Fruit fly (Drosophila melanogaster) whole organism, prepupa: ENCODE measurements around the gene CG17107.

Experiments used
- Blimp-1 ChIP-seq: fragments of 200-800 bp; sonication (Bioruptor generic); optimal IDR thresholded peaks from 3 replicates; lab custom pipeline; 2017; ENCODE audit warnings: missing biosample characterization, missing genetic modification characterization, mild to moderate bottlenecking, moderate library complexity, missing genetic modification reagents
- CG10669 ChIP-seq: fragments of 200-800 bp; sonication (Bioruptor generic); optimal IDR thresholded peaks from 3 replicates; lab custom pipeline; 2018; ENCODE audit warnings: missing biosample characterization, mild to moderate bottlenecking, missing genetic modification characterization, moderate library complexity
- CG11294 ChIP-seq: fragments of 200-800 bp; sonication (Bioruptor generic); IDR thresholded peaks from 2 replicates; pipeline ENCODE4 v1.3.6; 2022; ENCODE audit warnings: missing biosample characterization, missing genetic modification characterization
- CG11762 ChIP-seq: fragments of 200-800 bp; sonication (Bioruptor generic); optimal IDR thresholded peaks from 3 replicates; lab custom pipeline; 2016; ENCODE audit warnings: missing biosample characterization, missing genetic modification characterization; ENCODE audit not compliant: insufficient read depth
- CG11902 ChIP-seq: fragments of 200-800 bp; sonication (Bioruptor generic); optimal IDR thresholded peaks from 3 replicates; lab custom pipeline; 2016; ENCODE audit warnings: missing biosample characterization, missing genetic modification characterization
- CG15336 ChIP-seq: fragments of 200-800 bp; sonication (Bioruptor generic); IDR thresholded peaks from 2 replicates; pipeline ENCODE4 v1.3.6; 2022; ENCODE audit warnings: missing biosample characterization, missing genetic modification characterization
- CG1621 ChIP-seq: fragments of 200-800 bp; sonication (Bioruptor generic); optimal IDR thresholded peaks from 3 replicates; lab custom pipeline; 2018; ENCODE audit warnings: missing biosample characterization, mild to moderate bottlenecking, missing genetic modification characterization
- CG16779 ChIP-seq: fragments of 200-800 bp; sonication (Bioruptor generic); optimal IDR thresholded peaks from 3 replicates; lab custom pipeline; 2017; ENCODE audit warnings: missing biosample characterization, mild to moderate bottlenecking, missing genetic modification characterization
- CG3032 ChIP-seq: fragments of 200-800 bp; optimal IDR thresholded peaks from 2 replicates; lab custom pipeline; 2019; ENCODE audit warnings: missing biosample characterization, mild to moderate bottlenecking, missing genetic modification characterization, moderate library complexity
- CG34406 ChIP-seq: fragments of 200-800 bp; sonication (Bioruptor generic); optimal IDR thresholded peaks from 3 replicates; lab custom pipeline; 2016; ENCODE audit warnings: missing biosample characterization, missing genetic modification characterization
- CG4318 ChIP-seq: fragments of 200-800 bp; sonication (Bioruptor generic); optimal IDR thresholded peaks from 3 replicates; lab custom pipeline; 2017; ENCODE audit warnings: missing biosample characterization, mild to moderate bottlenecking, missing genetic modification characterization
- CG6276 ChIP-seq: fragments of 200-800 bp; sonication (Bioruptor generic); optimal IDR thresholded peaks from 2 replicates; lab custom pipeline; 2017; ENCODE audit warnings: missing biosample characterization, mild to moderate bottlenecking, missing genetic modification characterization
- CG6854 ChIP-seq: fragments of 200-800 bp; sonication (Bioruptor generic); optimal IDR thresholded peaks from 2 replicates; lab custom pipeline; 2017; ENCODE audit warnings: missing biosample characterization, mild to moderate bottlenecking, missing genetic modification characterization
- CG8632 ChIP-seq: fragments of 200-800 bp; sonication (Bioruptor generic); optimal IDR thresholded peaks from 3 replicates; lab custom pipeline; 2016; ENCODE audit warnings: missing biosample characterization, missing genetic modification characterization
- CG9139 ChIP-seq: fragments of 200-800 bp; sonication (Bioruptor generic); optimal IDR thresholded peaks from 3 replicates; lab custom pipeline; 2017; ENCODE audit warnings: missing biosample characterization, mild to moderate bottlenecking, missing genetic modification characterization
- Eip75B ChIP-seq: fragments of 200-800 bp; sonication (Bioruptor generic); optimal IDR thresholded peaks from 3 replicates; lab custom pipeline; 2016; ENCODE audit warnings: missing biosample characterization, missing genetic modification characterization
- Eip93F ChIP-seq: fragments of 200-800 bp; sonication (Bioruptor generic); optimal IDR thresholded peaks from 2 replicates; lab custom pipeline; 2016; ENCODE audit warnings: missing biosample characterization, mild to moderate bottlenecking, missing genetic modification characterization
- Ets21C ChIP-seq: fragments of 200-800 bp; sonication (Bioruptor generic); optimal IDR thresholded peaks from 3 replicates; lab custom pipeline; 2016; ENCODE audit warnings: missing biosample characterization, missing genetic modification characterization
- Ets96B ChIP-seq: fragments of 200-800 bp; optimal IDR thresholded peaks from 2 replicates; lab custom pipeline; 2019; ENCODE audit warnings: missing biosample characterization, mild to moderate bottlenecking, missing genetic modification characterization, moderate library complexity
- Gug ChIP-seq: fragments of 200-800 bp; sonication (Bioruptor generic); IDR thresholded peaks from 2 replicates; pipeline ENCODE4 v1.3.6; 2022; ENCODE audit warnings: missing biosample characterization, missing genetic modification characterization
- Hr39 ChIP-seq: fragments of 200-800 bp; sonication (Bioruptor generic); optimal IDR thresholded peaks from 2 replicates; lab custom pipeline; 2016; ENCODE audit warnings: missing biosample characterization, missing genetic modification characterization
- Hr4 ChIP-seq: fragments of 200-800 bp; sonication (Bioruptor generic); optimal IDR thresholded peaks from 3 replicates; lab custom pipeline; 2016; ENCODE audit warnings: missing biosample characterization, missing genetic modification characterization
- Met ChIP-seq: fragments of 200-800 bp; sonication (Bioruptor generic); optimal IDR thresholded peaks from 3 replicates; lab custom pipeline; 2016; ENCODE audit warnings: missing biosample characterization, missing genetic modification characterization
- OdsH ChIP-seq: fragments of 200-800 bp; sonication (Bioruptor generic); optimal IDR thresholded peaks from 3 replicates; lab custom pipeline; 2016; ENCODE audit warnings: missing biosample characterization, missing genetic modification characterization
- Sox102F ChIP-seq: fragments of 200-800 bp; sonication (Bioruptor generic); optimal IDR thresholded peaks from 2 replicates; lab custom pipeline; 2016; ENCODE audit warnings: missing biosample characterization, mild to moderate bottlenecking, missing genetic modification characterization
- Sox14 ChIP-seq: fragments of 200-800 bp; sonication (Bioruptor generic); optimal IDR thresholded peaks from 3 replicates; lab custom pipeline; 2016; ENCODE audit warnings: missing biosample characterization, missing genetic modification characterization
- Sox15 ChIP-seq: fragments of 200-800 bp; sonication (Bioruptor generic); optimal IDR thresholded peaks from 3 replicates; lab custom pipeline; 2016; ENCODE audit warnings: missing biosample characterization, missing genetic modification characterization
- acj6 ChIP-seq: fragments of 200-800 bp; sonication (Bioruptor generic); optimal IDR thresholded peaks from 3 replicates; lab custom pipeline; 2016; ENCODE audit warnings: missing biosample characterization, missing genetic modification characterization
- cyc ChIP-seq: fragments of 200-800 bp; sonication (Bioruptor generic); optimal IDR thresholded peaks from 3 replicates; lab custom pipeline; 2016; ENCODE audit warnings: missing biosample characterization, missing genetic modification characterization
- dsx ChIP-seq: fragments of 200-800 bp; optimal IDR thresholded peaks from 3 replicates; lab custom pipeline; 2019; ENCODE audit warnings: missing biosample characterization, mild to moderate bottlenecking, missing genetic modification characterization, moderate library complexity; ENCODE audit not compliant: poor library complexity, severe bottlenecking
- eg ChIP-seq: fragments of 200-800 bp; sonication (Bioruptor generic); IDR thresholded peaks from 3 replicates; pipeline ENCODE4 v1.3.6; 2022; ENCODE audit warnings: missing biosample characterization, missing genetic modification characterization
- fkh ChIP-seq: fragments of 200-800 bp; sonication (Bioruptor generic); optimal IDR thresholded peaks from 3 replicates; lab custom pipeline; 2017; ENCODE audit warnings: missing biosample characterization, mild to moderate bottlenecking, missing genetic modification characterization, moderate library complexity
- lz ChIP-seq: fragments of 200-800 bp; sonication (Bioruptor generic); optimal IDR thresholded peaks from 3 replicates; lab custom pipeline; 2016; ENCODE audit warnings: missing biosample characterization, missing genetic modification characterization
- net ChIP-seq: fragments of 200-800 bp; sonication (Bioruptor generic); optimal IDR thresholded peaks from 3 replicates; lab custom pipeline; 2016; ENCODE audit warnings: missing biosample characterization, missing genetic modification characterization
- pdm3 ChIP-seq: fragments of 200-800 bp; sonication (Bioruptor generic); optimal IDR thresholded peaks from 3 replicates; lab custom pipeline; 2016; ENCODE audit warnings: missing biosample characterization, missing genetic modification characterization
- salr ChIP-seq, 2 experiments: fragments of 200-800 bp; sonication (Bioruptor generic); optimal IDR thresholded peaks; 3 replicates each; lab custom pipeline; 2016 to 2018; ENCODE audit warnings: missing biosample characterization in 2 of 2, missing genetic modification characterization in 2 of 2, mild to moderate bottlenecking in 1 of 2
- topi ChIP-seq: fragments of 200-800 bp; sonication (Bioruptor generic); optimal IDR thresholded peaks from 3 replicates; lab custom pipeline; 2016; ENCODE audit warnings: missing biosample characterization, missing genetic modification characterization
- vri ChIP-seq: fragments of 200-800 bp; sonication (Bioruptor generic); optimal IDR thresholded peaks from 3 replicates; lab custom pipeline; 2016; ENCODE audit warnings: missing biosample characterization, mild to moderate bottlenecking, missing genetic modification characterization

Gene CG17107

DNA sequence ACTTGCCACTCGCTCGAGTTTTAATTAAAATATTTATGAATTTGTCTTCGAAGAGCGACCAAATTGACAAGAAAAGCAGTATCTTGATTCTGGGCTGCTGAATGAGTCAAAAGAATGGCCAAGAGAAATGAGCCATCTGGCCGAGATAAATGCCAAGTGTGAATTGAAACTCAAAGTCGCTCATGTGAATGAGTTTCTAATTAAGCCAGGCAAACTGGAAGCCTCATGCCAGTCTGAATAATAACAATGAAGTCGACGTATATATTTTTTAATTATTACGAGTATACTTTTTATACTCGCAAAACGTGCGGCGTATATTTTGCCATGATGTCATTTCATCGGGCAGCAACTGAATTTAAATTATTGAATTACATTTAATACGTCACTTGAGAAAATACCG, 27.7 kb downstream of the CG17107 start, which contains the start of gene Lip2:
Gene Lip2 (minus strand): TSS at position 101 of the 400 bp plus-strand sequence.
- no peak for TF ChIP-seq Ets21C (GFP tag; lab: Kevin White, UChicago)
- TF ChIP-seq Sox15 (GFP tag; lab: Kevin White, UChicago) = no peak
- TF ChIP-seq Hr39 (GFP tag; lab: Kevin White, UChicago) = no peak
- no peak for TF ChIP-seq acj6 (GFP tag; lab: Kevin White, UChicago)
- no peak for TF ChIP-seq Eip93F (GFP tag; lab: Kevin White, UChicago)
- TF ChIP-seq CG11294 (GFP tag; lab: Robert Waterston, UW) = no peak
- no peak for TF ChIP-seq Met (GFP tag; lab: Kevin White, UChicago)
- TF ChIP-seq Sox102F (GFP tag; lab: Kevin White, UChicago) = no peak

- no peak for TF ChIP-seq CG11902 (GFP tag; lab: Kevin White, UChicago)
- no peak for TF ChIP-seq eg (GFP tag; lab: Robert Waterston, UW)
These were observed 29.5 kb downstream of the CG17107 start for dm6 chr2L:10711221-10711620.

- TF ChIP-seq CG1621 (tag; lab: Kevin White, UChicago) (no peak), CG15336 (no peak), Gug (GFP tag; lab: Robert Waterston, UW) (no peak), CG11902 (GFP tag; lab: Kevin White, UChicago) (no peak)
These were observed 39.8 kb downstream of the CG17107 start for dm6 chr2L:10721535-10721934.

dm6 chr2L:10723903-10724302, 42.2 kb downstream of the CG17107 start, which contains the start of gene CG6431:
Gene CG6431, plus strand, starts transcription at chr2L:10724203.
- TF ChIP-seq OdsH (GFP tag; lab: Kevin White, UChicago) = no peak
- no peak for TF ChIP-seq lz (GFP tag; lab: Kevin White, UChicago)
- TF ChIP-seq CG11902 (GFP tag; lab: Kevin White, UChicago) = no peak
- no peak for TF ChIP-seq vri (GFP tag; lab: Kevin White, UChicago)
- TF ChIP-seq CG15336 = no peak
- TF ChIP-seq Eip75B = no peak
- TF ChIP-seq CG4318 (GFP tag; lab: Kevin White, UChicago) = no peak
- no peak for TF ChIP-seq CG9139 (GFP tag; lab: Kevin White, UChicago)
- no peak for TF ChIP-seq eg (GFP tag; lab: Robert Waterston, UW)
- no peak for TF ChIP-seq CG6276 (GFP tag; lab: Kevin White, UChicago)
- TF ChIP-seq Ets96B = no peak
- TF ChIP-seq CG6854 (GFP tag; lab: Kevin White, UChicago) = no peak
- TF ChIP-seq CG16779 (tag; lab: Kevin White, UChicago) = no peak
- TF ChIP-seq CG8632 (GFP tag; lab: Kevin White, UChicago) = no peak
- TF ChIP-seq Sox14 = no peak
- no peak for TF ChIP-seq pdm3 (GFP tag; lab: Kevin White, UChicago)

- TF ChIP-seq dsx (GFP tag; lab: Kevin White, UChicago) (no peak), CG6854 (GFP tag; lab: Kevin White, UChicago) (no peak), Met (GFP tag; lab: Kevin White, UChicago) (no peak), fkh (GFP tag; lab: Kevin White, UChicago) (no peak), Blimp-1 (GFP tag; lab: Kevin White, UChicago) (no peak), net (GFP tag; lab: Kevin White, UChicago) (no peak), CG3032 (tag; lab: Kevin White, UChicago) (no peak), CG11762 (GFP tag; lab: Kevin White, UChicago) (no peak), salr (GFP tag; optimal IDR thresholded peaks at IDR 0.05; lab: Kevin White, UChicago) (no peak), Hr4 (no peak), topi (GFP tag; lab: Kevin White, UChicago) (no peak), CG10669 (no peak), CG34406 (GFP tag; lab: Kevin White, UChicago) (no peak), cyc (GFP tag; lab: Kevin White, UChicago) (no peak), OdsH (GFP tag; lab: Kevin White, UChicago) (no peak)
These were observed 47.0 kb downstream of the CG17107 start, which contains the start of gene CG6443 for dm6 chr2L:10728751-10729150. Gene CG6443, plus strand, starts transcription at chr2L:10728978.
